Worm (Caenorhabditis elegans): ENCODE results near the gene F19G12.8.
"Not testable (repeated sequence)": the region's sequence is repeated elsewhere in the genome, so short reads cannot be mapped to it uniquely, and the experiment has no call there.

The F19G12.8 gene

ce11 chrX:1420524-1420923 is 3.4 kb downstream of the F19G12.8 start:
- TF ChIP-seq skn-1 (tag; optimal IDR thresholded peaks at IDR 0.05) (peak; percentile 97), snpc-4 (tag; optimal IDR thresholded peaks at IDR 0.05) (peak; percentile 10), nhr-77 (tag; optimal IDR thresholded peaks at IDR 0.05) (no peak), elt-2 (tag; optimal IDR thresholded peaks at IDR 0.05) (peak; percentile 40)

ce11 chrX:1422221-1422620 is 5.1 kb downstream of the F19G12.8 start:
- peak; percentile 48 for TF ChIP-seq elt-2 (tag; optimal IDR thresholded peaks at IDR 0.05)

ce11 chrX:1424509-1424908 is 7.4 kb downstream of the F19G12.8 start, which contains the start of gene F19G12.3:
TSS of gene F19G12.3 (plus strand) at chrX:1424809.
- TF ChIP-seq egl-5 (tag; optimal IDR thresholded peaks at IDR 0.05) (no peak), unc-62 (GFP tag; optimal IDR thresholded peaks at IDR 0.05) (no peak), zag-1 (tag; optimal IDR thresholded peaks at IDR 0.05) (no peak), ceh-9 (tag; optimal IDR thresholded peaks at IDR 0.05) (no peak), tbx-2 (tag; optimal IDR thresholded peaks at IDR 0.05) (no peak), daf-12 (tag; optimal IDR thresholded peaks at IDR 0.05) (no peak), nhr-23 (tag; optimal IDR thresholded peaks at IDR 0.05) (no peak), ceh-16 (tag; optimal IDR thresholded peaks at IDR 0.05) (no peak), nhr-12 (tag; optimal IDR thresholded peaks at IDR 0.05) (no peak), nhr-77 (tag; optimal IDR thresholded peaks at IDR 0.05) (no peak)

- no peak for TF ChIP-seq daf-12 (tag; optimal IDR thresholded peaks at IDR 0.05)
- TF ChIP-seq zag-1 (tag; optimal IDR thresholded peaks at IDR 0.05) = no peak
- TF ChIP-seq snpc-4 (tag; optimal IDR thresholded peaks at IDR 0.05) = no peak
- no peak for TF ChIP-seq lsy-12 (tag; optimal IDR thresholded peaks at IDR 0.05)
- no peak for TF ChIP-seq fkh-10 (GFP tag; optimal IDR thresholded peaks at IDR 0.05)
- no peak for TF ChIP-seq ZK546.5 (tag; optimal IDR thresholded peaks at IDR 0.05)
- no peak for TF ChIP-seq unc-39 (tag; optimal IDR thresholded peaks at IDR 0.05)
- TF ChIP-seq nhr-12 (tag; optimal IDR thresholded peaks at IDR 0.05) = no peak
- TF ChIP-seq pha-4 (tag; optimal IDR thresholded peaks at IDR 0.05) = no peak
- no peak for TF ChIP-seq ztf-4 (tag; optimal IDR thresholded peaks at IDR 0.05)
- no peak for TF ChIP-seq elt-1 (tag; optimal IDR thresholded peaks at IDR 0.05)
These were observed 9.3 kb downstream of the F19G12.8 start, which contains the start of gene F19G12.11 for ce11 chrX:1426425-1426824. TSS of gene F19G12.11 (minus strand) at chrX:1426525.

- TF ChIP-seq fkh-10 (GFP tag; optimal IDR thresholded peaks at IDR 0.05); fkh-2 (tag; optimal IDR thresholded peaks at IDR 0.05); nhr-25 (tag; optimal IDR thresholded peaks at IDR 0.05): not testable (repeated sequence)
These were observed 13.6 kb downstream of the F19G12.8 start, which contains the start of gene F19G12.1 for ce11 chrX:1430707-1431106. TSS of gene F19G12.1 (plus strand) at chrX:1431007.

- TF ChIP-seq hmg-11 (tag; optimal IDR thresholded peaks at IDR 0.05) (peak; percentile 45), R02D3.7 (tag; optimal IDR thresholded peaks at IDR 0.05) (no peak), ceh-28 (tag; optimal IDR thresholded peaks at IDR 0.05) (peak; percentile 20), lin-39 (tag; optimal IDR thresholded peaks at IDR 0.05) (peak; percentile 19), ceh-82 (tag; optimal IDR thresholded peaks at IDR 0.05) (no peak), snpc-4 (tag; optimal IDR thresholded peaks at IDR 0.05) (peak; percentile 28)
These were observed 20.0 kb downstream of the F19G12.8 start for ce11 chrX:1437097-1437496.

- no peak for TF ChIP-seq nhr-43 (tag; optimal IDR thresholded peaks at IDR 0.05; ENCODE audit: poor library complexity, severe bottlenecking)
- no peak for TF ChIP-seq nhr-237 (tag; optimal IDR thresholded peaks at IDR 0.05)
- no peak for TF ChIP-seq ztf-11 (tag; optimal IDR thresholded peaks at IDR 0.05)
- TF ChIP-seq ceh-28 (tag; optimal IDR thresholded peaks at IDR 0.05) = peak; percentile 7
- TF ChIP-seq mdl-1 (tag; optimal IDR thresholded peaks at IDR 0.05) = peak; percentile 7
- TF ChIP-seq fkh-10 (GFP tag; optimal IDR thresholded peaks at IDR 0.05) = peak; percentile 16
- TF ChIP-seq nhr-25 (tag; optimal IDR thresholded peaks at IDR 0.05) = no peak
These were observed 21.8 kb downstream of the F19G12.8 start for ce11 chrX:1438925-1439324.
